Worm (Caenorhabditis elegans): ENCODE results near the gene ceh-43.

DNA sequence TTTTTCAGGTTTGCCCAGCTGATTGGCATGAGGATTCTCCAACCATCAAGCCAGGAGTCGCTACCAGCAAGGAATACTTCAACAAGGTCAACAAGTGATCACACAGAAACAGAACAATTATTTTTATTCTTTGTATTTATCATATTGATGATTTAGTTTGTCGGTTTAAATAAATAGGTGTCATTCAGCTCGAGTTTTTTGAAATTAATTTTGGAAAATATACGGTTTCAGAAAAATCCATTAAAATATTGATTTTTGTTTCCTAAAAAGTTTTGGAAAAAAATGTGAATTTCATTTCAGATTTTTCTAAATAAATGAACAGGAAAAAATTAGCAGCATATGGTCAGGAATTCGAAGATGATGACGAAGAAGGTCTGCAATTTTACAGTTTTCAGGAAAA lies 41.5 kb downstream of the ceh-43 start, which contains the start of gene gpch-1:
- TF ChIP-seq nhr-12 (tag; optimal IDR thresholded peaks at IDR 0.05) (no peak), nhr-11 (tag; optimal IDR thresholded peaks at IDR 0.05) (no peak), zag-1 (tag; optimal IDR thresholded peaks at IDR 0.05) (no peak)

Data from whole organism, L3 larva.